Worm (Caenorhabditis elegans) whole organism, L1 larva: ENCODE measurements around the gene flp-15.
A peak's percentile ranks its signal among the peaks of the same experiment; 100 is the strongest.

Experiments
- ceh-82 ChIP-seq, 3 experiments: fragments of 150-350 bp in 1 of 3; sonication (generic microtip) in 2 of 3; optimal IDR thresholded peaks; 2 replicates each; lab custom pipeline; 2014 to 2017; ENCODE audit warnings: missing biosample characterization in 3 of 3, missing genetic modification characterization in 3 of 3
- fkh-10 ChIP-seq: sonication (generic microtip); optimal IDR thresholded peaks from 2 replicates; lab custom pipeline; 2017; ENCODE audit warnings: missing biosample characterization, missing genetic modification reagents, missing genetic modification characterization
- sox-4 ChIP-seq: sonication (generic microtip); optimal IDR thresholded peaks from 2 replicates; lab custom pipeline; 2016; ENCODE audit warnings: missing genetic modification characterization, missing compliant biosample characterization
- unc-130 ChIP-seq: fragments of 150-350 bp; optimal IDR thresholded peaks from 2 replicates; lab custom pipeline; 2017; ENCODE audit warnings: missing biosample characterization, missing genetic modification characterization, inconsistent platforms

- TF ChIP-seq ceh-82 (tag; optimal IDR thresholded peaks at IDR 0.05; lab: Kevin White, UChicago) (peak in 1 of 3 experiments; percentile 19), unc-130 (tag; lab: Kevin White, UChicago) (no peak), sox-4 (no peak), fkh-10 (no peak)
These were observed 19.6 kb upstream of the flp-15 start, which contains the start of gene cul-2 for ce11 chrIII:13687211-13687610.
